Worm (Caenorhabditis elegans): ENCODE results near the gene Y48B6A.1.

ce11 chrII:14138849-14139419 is 15.2 kb downstream of the Y48B6A.1 start:
- no peak for TF ChIP-seq nhr-237 (tag; optimal IDR thresholded peaks at IDR 0.05)
- no peak for TF ChIP-seq fkh-10 (GFP tag; optimal IDR thresholded peaks at IDR 0.05)
- no peak for TF ChIP-seq nhr-12 (tag; optimal IDR thresholded peaks at IDR 0.05)
- no peak for TF ChIP-seq nhr-11 (tag; optimal IDR thresholded peaks at IDR 0.05)
- no peak for TF ChIP-seq daf-12 (tag; optimal IDR thresholded peaks at IDR 0.05)
- no peak for TF ChIP-seq ztf-11 (tag; optimal IDR thresholded peaks at IDR 0.05)
- no peak for TF ChIP-seq elt-1 (tag; optimal IDR thresholded peaks at IDR 0.05)

Measured in whole organism, L3 larva.